Fruit fly (Drosophila melanogaster): Measurements from ENCODE around the gene betaggt-I.
A peak's percentile ranks its signal among the peaks of the same experiment; 100 is the strongest.

betaggt-I gene

DNA sequence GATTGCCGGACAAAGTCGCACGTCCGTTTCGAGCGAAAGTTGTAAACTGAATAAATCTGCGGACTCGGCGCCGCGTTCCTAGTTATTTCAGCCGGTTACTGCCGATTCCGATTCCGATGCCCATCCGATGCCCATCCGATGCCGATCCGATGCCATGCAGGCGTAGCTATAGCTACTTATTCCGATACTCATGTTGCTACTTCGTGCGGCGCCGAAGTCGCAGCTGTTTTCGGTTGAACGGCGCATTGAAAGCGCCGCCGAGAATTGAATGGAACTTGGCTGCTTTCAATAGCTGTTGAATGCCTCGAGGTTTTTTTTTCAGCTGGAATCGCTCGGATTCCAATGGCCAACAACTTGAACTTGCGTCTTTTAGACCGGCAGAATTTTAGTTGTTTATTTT, 17.0 kb upstream of the betaggt-I start (continued):
- TF ChIP-seq caup (GFP tag; optimal IDR thresholded peaks at IDR 0.05; ENCODE audit: severe bottlenecking) (peak; percentile 31), CG7372 (GFP tag; IDR thresholded peaks at IDR 0.05) (no peak), CG10979 (tag; optimal IDR thresholded peaks at IDR 0.05) (no peak), Usf (GFP tag; optimal IDR thresholded peaks at IDR 0.05) (no peak), z (GFP tag; IDR thresholded peaks at IDR 0.05) (no peak), gsb-n (tag; optimal IDR thresholded peaks at IDR 0.05) (no peak), croc (GFP tag; conservative IDR thresholded peaks at IDR 0.05) (no peak), D19A (tag; optimal IDR thresholded peaks at IDR 0.05) (no peak), bsh (GFP tag; optimal IDR thresholded peaks at IDR 0.05) (no peak), Atf6 (GFP tag; IDR thresholded peaks at IDR 0.05) (peak; percentile 54), CG14014 (GFP tag; IDR thresholded peaks at IDR 0.05) (peak; percentile 18; the same call in 1 of the 2 replicates), Dek (tag; optimal IDR thresholded peaks at IDR 0.05) (no peak), CG14965 (GFP tag; optimal IDR thresholded peaks at IDR 0.05; ENCODE audit: borderline replicate concordance) (no peak), stc (GFP tag; IDR thresholded peaks at IDR 0.05) (0 out of 2 replicates have a peak, but pooled peaks have one; percentile 22), B-H2 (GFP tag; optimal IDR thresholded peaks at IDR 0.05) (peak; percentile 67), CG17385 (GFP tag; optimal IDR thresholded peaks at IDR 0.05) (peak; percentile 17), Max (GFP tag; optimal IDR thresholded peaks at IDR 0.05) (no peak)

DNA sequence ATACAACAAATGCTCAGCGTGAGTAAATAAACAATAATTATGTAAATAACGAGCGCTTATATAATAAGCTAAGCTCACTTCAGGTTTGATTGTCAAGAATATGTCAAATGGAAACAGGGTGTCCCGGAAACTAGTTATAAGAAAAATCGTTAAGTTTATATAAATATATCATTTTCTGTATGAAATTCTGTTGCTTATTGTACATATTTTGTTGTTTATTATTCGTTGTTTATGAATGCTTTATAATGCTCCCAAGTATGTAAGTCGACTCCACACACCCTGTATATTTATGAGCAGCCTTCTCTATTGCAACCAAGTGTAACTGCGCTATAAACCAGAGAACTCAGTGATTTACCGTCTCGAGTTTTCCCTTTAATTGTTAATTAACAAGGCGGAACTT, 14.8 kb upstream of the betaggt-I start:
- no peak for TF ChIP-seq knrl (GFP tag; IDR thresholded peaks at IDR 0.05; ENCODE audit: partially characterized antibody)
- no peak for TF ChIP-seq E2f2 (GFP tag; IDR thresholded peaks at IDR 0.05)
- TF ChIP-seq Stat92E (GFP tag; optimal IDR thresholded peaks at IDR 0.05) = no peak
- no peak for TF ChIP-seq Hsf (GFP tag; optimal IDR thresholded peaks at IDR 0.05)
- no peak for TF ChIP-seq Lpt (GFP tag; optimal IDR thresholded peaks at IDR 0.05)
- peak; percentile 14 for TF ChIP-seq Fer3 (tag; optimal IDR thresholded peaks at IDR 0.05)
- TF ChIP-seq CG15269 (tag; optimal IDR thresholded peaks at IDR 0.05) = peak; percentile 20
- no peak for TF ChIP-seq disco-r (GFP tag; optimal IDR thresholded peaks at IDR 0.05)
- no peak for TF ChIP-seq ham (GFP tag; IDR thresholded peaks at IDR 0.05)
- TF ChIP-seq CG18764 (GFP tag; optimal IDR thresholded peaks at IDR 0.05) = no peak
- no peak for TF ChIP-seq CG18011 (GFP tag; optimal IDR thresholded peaks at IDR 0.05)
- no peak for TF ChIP-seq CG31441 (GFP tag; IDR thresholded peaks at IDR 0.05)
- no peak for TF ChIP-seq otp (GFP tag; IDR thresholded peaks at IDR 0.05)
- TF ChIP-seq CG7963 (GFP tag; IDR thresholded peaks at IDR 0.05; ENCODE audit: partially characterized antibody) = no peak
- TF ChIP-seq hbn (GFP tag; IDR thresholded peaks at IDR 0.05; ENCODE audit: partially characterized antibody) = no peak
- no peak for TF ChIP-seq CG12155 (GFP tag; optimal IDR thresholded peaks at IDR 0.05)
- TF ChIP-seq ab (GFP tag; optimal IDR thresholded peaks at IDR 0.05) = no peak
- TF ChIP-seq CG10543 (GFP tag; optimal IDR thresholded peaks at IDR 0.05) = no peak
- no peak for TF ChIP-seq ase (GFP tag; IDR thresholded peaks at IDR 0.05)
- TF ChIP-seq kay (GFP tag; optimal IDR thresholded peaks at IDR 0.05) = no peak
- no peak for TF ChIP-seq NfI (GFP tag; optimal IDR thresholded peaks at IDR 0.05)
- TF ChIP-seq CG12071 (GFP tag; optimal IDR thresholded peaks at IDR 0.05) = peak; percentile 1
- no peak for TF ChIP-seq CG32532 (GFP tag; IDR thresholded peaks at IDR 0.05)
- no peak for TF ChIP-seq CG17802 (tag; optimal IDR thresholded peaks at IDR 0.05)
- TF ChIP-seq CG6854 (GFP tag; optimal IDR thresholded peaks at IDR 0.05) = no peak
- no peak for TF ChIP-seq az2 (GFP tag; optimal IDR thresholded peaks at IDR 0.05)
- no peak for TF ChIP-seq run (tag; optimal IDR thresholded peaks at IDR 0.05)
- no peak for TF ChIP-seq tx (GFP tag; optimal IDR thresholded peaks at IDR 0.05)
- peak; percentile 5 for TF ChIP-seq Sox102F (GFP tag; optimal IDR thresholded peaks at IDR 0.05)
- TF ChIP-seq CG14050 (GFP tag; IDR thresholded peaks at IDR 0.05) = 0 out of 3 replicates have a peak, but pooled peaks have one; percentile 10
- TF ChIP-seq Abd-B (GFP tag; optimal IDR thresholded peaks at IDR 0.05) = no peak
- TF ChIP-seq CG7745 (tag; optimal IDR thresholded peaks at IDR 0.05) = no peak
- no peak for TF ChIP-seq vvl (GFP tag; IDR thresholded peaks at IDR 0.05)
- no peak for TF ChIP-seq NK7.1 (GFP tag; optimal IDR thresholded peaks at IDR 0.05)

Data from whole organism, embryonic.